Fruit fly (Drosophila melanogaster): ENCODE data around the gene CG9281.

Gene CG9281

dm6 chrX:15703720-15704206 is 6.6 kb downstream of the CG9281 start, which contains the start of the genes Pis and Hap40:
Gene Pis (minus strand): TSS chrX:15703770.
Gene Hap40 (plus strand): TSS chrX:15704125.
- 0 out of 2 replicates have a peak, but pooled peaks have one; percentile 17 for TF ChIP-seq CG15336 (GFP tag; IDR thresholded peaks at IDR 0.05)
- no peak for TF ChIP-seq CG8632 (GFP tag; optimal IDR thresholded peaks at IDR 0.05)
- peak; percentile 63 for TF ChIP-seq CG11902 (GFP tag; optimal IDR thresholded peaks at IDR 0.05)
- TF ChIP-seq vri (GFP tag; optimal IDR thresholded peaks at IDR 0.05) = peak; percentile 22
- TF ChIP-seq Eip93F (GFP tag; optimal IDR thresholded peaks at IDR 0.05) = peak; percentile 15
- TF ChIP-seq CG1621 (tag; optimal IDR thresholded peaks at IDR 0.05) = no peak
- TF ChIP-seq dac (GFP tag; optimal IDR thresholded peaks at IDR 0.05) = peak; percentile 63
- TF ChIP-seq eg (GFP tag; IDR thresholded peaks at IDR 0.05) = no peak
- peak; percentile 77 for TF ChIP-seq Eip78C (GFP tag)
- peak; percentile 49 for TF ChIP-seq CG10669 (GFP tag; optimal IDR thresholded peaks at IDR 0.05)
- TF ChIP-seq CG7368 (GFP tag; optimal IDR thresholded peaks at IDR 0.05) = no peak
- no peak for TF ChIP-seq CG16779 (tag; optimal IDR thresholded peaks at IDR 0.05)
- no peak for TF ChIP-seq ss (GFP tag; optimal IDR thresholded peaks at IDR 0.05)
- TF ChIP-seq Ets96B (tag; optimal IDR thresholded peaks at IDR 0.05) = peak; percentile 55
- no peak for TF ChIP-seq achi (GFP tag; optimal IDR thresholded peaks at IDR 0.05)
- no peak for TF ChIP-seq CG6276 (GFP tag; optimal IDR thresholded peaks at IDR 0.05)
- TF ChIP-seq Hr39 (GFP tag; optimal IDR thresholded peaks at IDR 0.05) = peak; percentile 77
- TF ChIP-seq Ets21C (GFP tag; optimal IDR thresholded peaks at IDR 0.05) = peak; percentile 59
- peak; percentile 79 for TF ChIP-seq CG32006 (GFP tag; optimal IDR thresholded peaks at IDR 0.05)
- peak; percentile 70 for TF ChIP-seq Smox (GFP tag; optimal IDR thresholded peaks at IDR 0.05)
- peak; percentile 39 for TF ChIP-seq CG6792 (GFP tag; optimal IDR thresholded peaks at IDR 0.05)
- peak; percentile 47 for TF ChIP-seq CG6808 (GFP tag; optimal IDR thresholded peaks at IDR 0.05)
- TF ChIP-seq CG34406 (GFP tag; optimal IDR thresholded peaks at IDR 0.05) = peak; percentile 35
- peak; percentile 42 for TF ChIP-seq fd59A (GFP tag; optimal IDR thresholded peaks at IDR 0.05)
- peak; percentile 36 for TF ChIP-seq net (GFP tag; optimal IDR thresholded peaks at IDR 0.05)
- TF ChIP-seq CG31627 (GFP tag; optimal IDR thresholded peaks at IDR 0.05) = peak; percentile 77
- peak; percentile 19 for TF ChIP-seq CG8319 (GFP tag; optimal IDR thresholded peaks at IDR 0.05)
- peak; percentile 70 for TF ChIP-seq CG10631 (GFP tag; optimal IDR thresholded peaks at IDR 0.05)
- peak; percentile 65 for TF ChIP-seq acj6 (GFP tag; optimal IDR thresholded peaks at IDR 0.05)
- no peak for TF ChIP-seq CG11762 (GFP tag; optimal IDR thresholded peaks at IDR 0.05; ENCODE audit: insufficient read depth)
- TF ChIP-seq Hr4 (GFP tag; optimal IDR thresholded peaks at IDR 0.05) = peak; percentile 67
- TF ChIP-seq Sox14 (GFP tag; optimal IDR thresholded peaks at IDR 0.05) = peak; percentile 83
- TF ChIP-seq CG11294 (GFP tag; IDR thresholded peaks at IDR 0.05) = peak; percentile 12; the same call in 1 of the 2 replicates
- peak; percentile 61 for TF ChIP-seq topi (GFP tag; optimal IDR thresholded peaks at IDR 0.05)
- peak; percentile 37 for TF ChIP-seq Lpt (GFP tag; optimal IDR thresholded peaks at IDR 0.05)
- TF ChIP-seq fkh (GFP tag; optimal IDR thresholded peaks at IDR 0.05) = peak; percentile 77
- peak; percentile 94 for TF ChIP-seq svp (GFP tag)
- TF ChIP-seq esn (GFP tag; optimal IDR thresholded peaks at IDR 0.05) = peak; percentile 67
- peak; percentile 64 for TF ChIP-seq cyc (GFP tag; optimal IDR thresholded peaks at IDR 0.05)
- no peak for TF ChIP-seq OdsH (GFP tag; optimal IDR thresholded peaks at IDR 0.05)
- peak; percentile 76 for TF ChIP-seq CG3032 (tag; optimal IDR thresholded peaks at IDR 0.05)
- TF ChIP-seq CG3919 (GFP tag; optimal IDR thresholded peaks at IDR 0.05) = peak; percentile 51
- peak; percentile 69 for TF ChIP-seq pdm3 (GFP tag; optimal IDR thresholded peaks at IDR 0.05)
- TF ChIP-seq Sox102F (GFP tag; optimal IDR thresholded peaks at IDR 0.05) = no peak
- TF ChIP-seq lz (GFP tag; optimal IDR thresholded peaks at IDR 0.05) = peak; percentile 78
- peak; percentile 67 for TF ChIP-seq CG4318 (GFP tag; optimal IDR thresholded peaks at IDR 0.05)
- TF ChIP-seq Eip75B (GFP tag; optimal IDR thresholded peaks at IDR 0.05) = no peak
- TF ChIP-seq CG6854 (GFP tag; optimal IDR thresholded peaks at IDR 0.05) = no peak
- no peak for TF ChIP-seq Blimp-1 (GFP tag; optimal IDR thresholded peaks at IDR 0.05)
- TF ChIP-seq fd85E (GFP tag; optimal IDR thresholded peaks at IDR 0.05) = no peak
- peak; percentile 47; the same call in 2 of the 3 replicates for TF ChIP-seq CG8119 (GFP tag; IDR thresholded peaks at IDR 0.05)
- no peak for TF ChIP-seq Met (GFP tag; optimal IDR thresholded peaks at IDR 0.05)
